Fruit fly (Drosophila melanogaster) whole organism, embryonic: ENCODE results near the gene CG44838.

Experiments
- CG10431 ChIP-seq: fragments of 200-800 bp; sonication (Bioruptor generic); optimal IDR thresholded peaks from 3 replicates; lab custom pipeline; 2018; ENCODE audit warnings: missing biosample characterization, mild to moderate bottlenecking, missing genetic modification characterization
- CG11560 ChIP-seq: fragments of 200-800 bp; sonication (Bioruptor generic); IDR thresholded peaks from 3 replicates; pipeline ENCODE4 v1.3.6; 2022; ENCODE audit warnings: missing biosample characterization, missing genetic modification characterization
- CG11695 ChIP-seq: fragments of 200-800 bp; sonication (Bioruptor generic); IDR thresholded peaks from 3 replicates; pipeline ENCODE4 v1.3.6; 2022; ENCODE audit warnings: missing biosample characterization, missing genetic modification characterization
- CG12071 ChIP-seq: fragments of 200-800 bp; sonication (Bioruptor generic); optimal IDR thresholded peaks from 3 replicates; lab custom pipeline; 2018; ENCODE audit warnings: missing biosample characterization, mild to moderate bottlenecking, missing genetic modification characterization
- CG13624 ChIP-seq: fragments of 200-800 bp; sonication (Bioruptor generic); optimal IDR thresholded peaks from 2 replicates; lab custom pipeline; 2016; ENCODE audit warnings: missing biosample characterization, missing genetic modification characterization
- CG14014 ChIP-seq: fragments of 200-800 bp; sonication (Bioruptor generic); IDR thresholded peaks from 2 replicates; pipeline ENCODE4 v1.3.6; 2022; ENCODE audit warnings: missing biosample characterization, missing genetic modification characterization
- CG15696 ChIP-seq: fragments of 200-800 bp; sonication (Bioruptor generic); optimal IDR thresholded peaks from 2 replicates; lab custom pipeline; 2019; ENCODE audit warnings: missing biosample characterization, mild to moderate bottlenecking, missing genetic modification characterization, moderate library complexity
- CG2116 ChIP-seq: fragments of 200-800 bp; sonication (Bioruptor generic); optimal IDR thresholded peaks from 3 replicates; lab custom pipeline; 2018; ENCODE audit warnings: missing biosample characterization, mild to moderate bottlenecking, missing genetic modification characterization
- CG2889 ChIP-seq: fragments of 200-800 bp; sonication (Bioruptor generic); IDR thresholded peaks from 3 replicates; pipeline ENCODE4 v1.3.6; 2022; ENCODE audit warnings: missing biosample characterization, missing genetic modification characterization
- CG31365 ChIP-seq: fragments of 200-800 bp; sonication (Bioruptor generic); optimal IDR thresholded peaks from 2 replicates; lab custom pipeline; 2018; ENCODE audit warnings: missing biosample characterization, mild to moderate bottlenecking, missing genetic modification characterization
- CG3838 ChIP-seq: fragments of 200-800 bp; sonication (Bioruptor generic); optimal IDR thresholded peaks from 3 replicates; lab custom pipeline; 2016; ENCODE audit warnings: missing biosample characterization, missing genetic modification characterization
- CG42726 ChIP-seq: fragments of 200-800 bp; sonication (Bioruptor generic); IDR thresholded peaks from 2 replicates; pipeline ENCODE4 v1.3.6; 2022; ENCODE audit warnings: missing biosample characterization, missing genetic modification characterization; ENCODE audit not compliant: partially characterized antibody
- CG4282 ChIP-seq: fragments of 200-800 bp; sonication (Bioruptor generic); optimal IDR thresholded peaks from 2 replicates; lab custom pipeline; 2016; ENCODE audit warnings: missing biosample characterization, missing genetic modification characterization
- CG4360 ChIP-seq: fragments of 200-800 bp; sonication (Bioruptor generic); IDR thresholded peaks from 2 replicates; pipeline ENCODE4 v1.3.6; 2022; ENCODE audit warnings: missing biosample characterization, missing genetic modification characterization
- CG4707 ChIP-seq: fragments of 200-800 bp; sonication (Bioruptor generic); optimal IDR thresholded peaks from 2 replicates; lab custom pipeline; 2018; ENCODE audit warnings: missing biosample characterization, mild to moderate bottlenecking, missing genetic modification characterization, moderate library complexity
- CG4730 ChIP-seq: fragments of 200-800 bp; sonication (Bioruptor generic); IDR thresholded peaks from 2 replicates; pipeline ENCODE4 v1.3.6; 2022; ENCODE audit warnings: missing biosample characterization, missing genetic modification characterization
- CG6683 ChIP-seq: fragments of 200-800 bp; sonication (Bioruptor generic); optimal IDR thresholded peaks from 2 replicates; lab custom pipeline; 2017; ENCODE audit warnings: missing biosample characterization, mild to moderate bottlenecking, missing genetic modification characterization, missing genetic modification reagents
- CG6689 ChIP-seq: fragments of 200-800 bp; sonication (Bioruptor generic); IDR thresholded peaks from 2 replicates; pipeline ENCODE4 v1.3.6; 2022; ENCODE audit warnings: missing biosample characterization, missing genetic modification characterization
- CG8359 ChIP-seq: fragments of 200-800 bp; sonication (Bioruptor generic); optimal IDR thresholded peaks from 2 replicates; lab custom pipeline; 2017; ENCODE audit warnings: missing biosample characterization, mild to moderate bottlenecking, missing genetic modification characterization, borderline replicate concordance
- CG8478 ChIP-seq: fragments of >200 bp; optimal IDR thresholded peaks from 2 replicates; lab custom pipeline; 2018
- Chrac-16 ChIP-seq: fragments of 200-800 bp; sonication (Bioruptor generic); optimal IDR thresholded peaks from 3 replicates; lab custom pipeline; 2016; ENCODE audit warnings: missing biosample characterization, missing genetic modification characterization
- Doc3 ChIP-seq: fragments of 200-800 bp; sonication (Bioruptor generic); IDR thresholded peaks from 3 replicates; pipeline ENCODE4 v1.3.6; 2022; ENCODE audit warnings: missing biosample characterization, missing genetic modification characterization; ENCODE audit not compliant: partially characterized antibody
- Dref ChIP-seq: fragments of 200-800 bp; sonication (Bioruptor generic); IDR thresholded peaks from 2 replicates; pipeline ENCODE4 v1.3.6; 2022; ENCODE audit warnings: missing biosample characterization, missing genetic modification characterization
- Hmx ChIP-seq: fragments of 200-800 bp; sonication (Bioruptor generic); optimal IDR thresholded peaks from 2 replicates; lab custom pipeline; 2016; ENCODE audit warnings: missing biosample characterization, missing genetic modification characterization
- Mad ChIP-seq: fragments of 200-800 bp; sonication (Bioruptor generic); optimal IDR thresholded peaks from 2 replicates; lab custom pipeline; 2016; ENCODE audit warnings: missing biosample characterization, missing genetic modification characterization
- NC2α ChIP-seq: fragments of 200-800 bp; sonication (Bioruptor generic); optimal IDR thresholded peaks from 2 replicates; lab custom pipeline; 2016; ENCODE audit warnings: missing biosample characterization, missing genetic modification characterization
- Nf-YB ChIP-seq: fragments of 200-800 bp; sonication (Bioruptor generic); optimal IDR thresholded peaks from 3 replicates; lab custom pipeline; 2019; ENCODE audit warnings: missing biosample characterization, mild to moderate bottlenecking, missing genetic modification characterization, moderate library complexity
- Nf-YC ChIP-seq: fragments of 200-800 bp; optimal IDR thresholded peaks from 3 replicates; lab custom pipeline; 2019; ENCODE audit warnings: missing biosample characterization, mild to moderate bottlenecking, missing genetic modification characterization, moderate library complexity
- Poxn ChIP-seq: fragments of 200-800 bp; sonication (Bioruptor generic); IDR thresholded peaks from 2 replicates; pipeline ENCODE4 v1.3.6; 2022; ENCODE audit warnings: missing biosample characterization, missing genetic modification characterization
- Stat92E ChIP-seq, 3 experiments: fragments of >200 bp in 2 of 3; fragments of 200-800 bp in 1 of 3; sonication (Bioruptor generic) in 1 of 3; optimal IDR thresholded peaks; 2 replicates each; lab custom pipeline; 2017 to 2019; ENCODE audit warnings: missing biosample characterization in 3 of 3, missing genetic modification characterization in 3 of 3, mild to moderate bottlenecking in 1 of 3, moderate library complexity in 1 of 3
- ab ChIP-seq: fragments of 200-800 bp; sonication (Bioruptor generic); optimal IDR thresholded peaks from 2 replicates; lab custom pipeline; 2016; ENCODE audit warnings: missing biosample characterization, missing genetic modification characterization
- az2 ChIP-seq: fragments of 200-800 bp; sonication (Bioruptor generic); optimal IDR thresholded peaks from 3 replicates; lab custom pipeline; 2016; ENCODE audit warnings: missing biosample characterization, missing genetic modification characterization
- ci ChIP-seq: fragments of 200-800 bp; sonication (Bioruptor generic); IDR thresholded peaks from 3 replicates; pipeline ENCODE4 v1.3.6; 2022; ENCODE audit warnings: missing biosample characterization, missing genetic modification characterization
- en ChIP-seq: fragments of 200-800 bp; sonication (Bioruptor generic); optimal IDR thresholded peaks from 2 replicates; lab custom pipeline; 2016; ENCODE audit warnings: missing biosample characterization, missing genetic modification characterization
- fd64A ChIP-seq: fragments of 200-800 bp; sonication (Bioruptor generic); optimal IDR thresholded peaks from 3 replicates; lab custom pipeline; 2018; ENCODE audit warnings: missing biosample characterization, mild to moderate bottlenecking, missing genetic modification characterization
- gsb ChIP-seq: fragments of 200-800 bp; sonication (Bioruptor generic); IDR thresholded peaks from 2 replicates; pipeline ENCODE4 v1.3.6; 2022; ENCODE audit warnings: missing biosample characterization, missing genetic modification characterization
- nmo ChIP-seq: fragments of 200-800 bp; sonication (Bioruptor generic); optimal IDR thresholded peaks from 2 replicates; lab custom pipeline; 2018; ENCODE audit warnings: missing biosample characterization, mild to moderate bottlenecking, missing genetic modification characterization, moderate library complexity
- phol ChIP-seq: fragments of 200-800 bp; sonication (Bioruptor generic); optimal IDR thresholded peaks from 3 replicates; lab custom pipeline; 2018; ENCODE audit warnings: missing biosample characterization, mild to moderate bottlenecking, missing genetic modification characterization, moderate library complexity
- schlank ChIP-seq: fragments of 200-800 bp; sonication (Bioruptor generic); optimal IDR thresholded peaks from 2 replicates; lab custom pipeline; 2018; ENCODE audit warnings: missing biosample characterization, mild to moderate bottlenecking, missing genetic modification characterization
- sr ChIP-seq: fragments of 200-800 bp; sonication (Bioruptor generic); IDR thresholded peaks from 3 replicates; pipeline ENCODE4 v1.3.6; 2022; ENCODE audit warnings: missing biosample characterization, missing genetic modification characterization
- stc ChIP-seq: fragments of 200-800 bp; sonication (Bioruptor generic); IDR thresholded peaks from 2 replicates; pipeline ENCODE4 v1.3.6; 2022; ENCODE audit warnings: missing biosample characterization, missing genetic modification characterization
- vnd ChIP-seq: fragments of 200-800 bp; sonication (Bioruptor generic); IDR thresholded peaks from 3 replicates; pipeline ENCODE4 v1.3.6; 2022; ENCODE audit warnings: missing biosample characterization, missing genetic modification characterization; ENCODE audit not compliant: partially characterized antibody
- zfh1 ChIP-seq: fragments of 200-800 bp; sonication (Bioruptor generic); IDR thresholded peaks from 3 replicates; pipeline ENCODE4 v1.3.6; 2022; ENCODE audit warnings: missing biosample characterization, missing genetic modification characterization

CG44838 gene

dm6 chr3L:9460775-9461491 lies at the start of gene CG44838, which contains the start of gene CG3434 (continued):
- peak; percentile 18 for TF ChIP-seq CG12071 (GFP tag; lab: Kevin White, UChicago)
- no peak for TF ChIP-seq CG31365 (tag; lab: Kevin White, UChicago)
- 0 out of 2 replicates have a peak, but pooled peaks have one; percentile 34 for TF ChIP-seq CG4360 (GFP tag; lab: Robert Waterston, UW)
- TF ChIP-seq CG6689 (GFP tag; lab: Robert Waterston, UW) = peak; percentile 73
- no peak for TF ChIP-seq CG42726 (GFP tag; lab: Robert Waterston, UW)
- TF ChIP-seq zfh1 (GFP tag; lab: Robert Waterston, UW) = peak; percentile 68; the same call in 2 of the 3 replicates
- peak; percentile 79; the same call in 2 of the 3 replicates for TF ChIP-seq ci (GFP tag; lab: Robert Waterston, UW)
- peak; percentile 72 for TF ChIP-seq Nf-YB (GFP tag; lab: Kevin White, UChicago)
- TF ChIP-seq en = no peak
- TF ChIP-seq CG2889 (GFP tag; lab: Robert Waterston, UW) = peak; percentile 60; the same call in 2 of the 3 replicates
- peak; percentile 88 for TF ChIP-seq CG2116
- no peak for TF ChIP-seq CG8478
- TF ChIP-seq CG4707 (GFP tag; lab: Kevin White, UChicago) = no peak
- no peak for TF ChIP-seq schlank (tag; lab: Kevin White, UChicago)
- TF ChIP-seq Mad = peak; percentile 82
- peak; percentile 66 for TF ChIP-seq Dref (GFP tag; lab: Robert Waterston, UW)
- TF ChIP-seq CG13624 (GFP tag; lab: Kevin White, UChicago) = peak; percentile 66
- no peak for TF ChIP-seq Doc3 (GFP tag; lab: Robert Waterston, UW)
- TF ChIP-seq Stat92E (GFP tag; optimal IDR thresholded peaks at IDR 0.05; lab: Kevin White, UChicago) = peak in 1 of 3 experiments; percentile 54
- TF ChIP-seq Chrac-16 (GFP tag; lab: Kevin White, UChicago) = peak; percentile 84
- no peak for TF ChIP-seq sr (GFP tag; lab: Robert Waterston, UW)
- peak; percentile 78 for TF ChIP-seq stc (GFP tag; lab: Robert Waterston, UW)
- no peak; the same call in 2 of the 3 replicates for TF ChIP-seq CG11560 (tag; lab: Robert Waterston, UW)
- TF ChIP-seq ab (GFP tag; lab: Kevin White, UChicago) = peak; percentile 77
- TF ChIP-seq nmo (GFP tag; lab: Kevin White, UChicago) = peak; percentile 87
- no peak for TF ChIP-seq CG8359
- 0 out of 2 replicates have a peak, but pooled peaks have one; percentile 28 for TF ChIP-seq Poxn (GFP tag; lab: Robert Waterston, UW)
- peak; percentile 78 for TF ChIP-seq az2 (GFP tag; lab: Kevin White, UChicago)
- TF ChIP-seq vnd (GFP tag; lab: Robert Waterston, UW) = no peak
- peak; percentile 67; the same call in 2 of the 3 replicates for TF ChIP-seq CG11695 (GFP tag; lab: Robert Waterston, UW)
- TF ChIP-seq CG3838 (GFP tag; lab: Kevin White, UChicago) = peak; percentile 27
- TF ChIP-seq CG14014 (GFP tag; lab: Robert Waterston, UW) = peak; percentile 70
- TF ChIP-seq CG6683 (GFP tag; lab: Kevin White, UChicago) = peak; percentile 62
- peak; percentile 48 for TF ChIP-seq CG4282 (GFP tag; lab: Kevin White, UChicago)
- TF ChIP-seq Hmx (GFP tag; lab: Kevin White, UChicago) = peak; percentile 26
- TF ChIP-seq Nf-YC (tag; lab: Kevin White, UChicago) = peak; percentile 85
- TF ChIP-seq NC2α (GFP tag; lab: Kevin White, UChicago) = peak; percentile 39
- peak; percentile 96 for TF ChIP-seq phol (tag; lab: Kevin White, UChicago)
- peak; percentile 3 for TF ChIP-seq CG10431 (GFP tag; lab: Kevin White, UChicago)
- TF ChIP-seq CG4730 (GFP tag; lab: Robert Waterston, UW) = peak; percentile 48; the same call in 1 of the 2 replicates
- peak; percentile 84 for TF ChIP-seq CG15696 (tag; lab: Kevin White, UChicago)
- peak; percentile 15 for TF ChIP-seq fd64A (GFP tag; lab: Kevin White, UChicago)
- TF ChIP-seq gsb (GFP tag; lab: Robert Waterston, UW) = no peak
